Worm (Caenorhabditis elegans) whole organism, L3 larva: Measurements from ENCODE around the gene hst-6.

Experiments used
- ZK546.5 ChIP-seq: sonication (generic microtip); optimal IDR thresholded peaks from 2 replicates; lab custom pipeline; 2017; ENCODE audit warnings: missing biosample characterization, missing genetic modification characterization
- aly-2 ChIP-seq: fragments of 150-350 bp; optimal IDR thresholded peaks from 2 replicates; lab custom pipeline; 2014; ENCODE audit warnings: missing biosample characterization, missing genetic modification characterization
- ama-1 ChIP-seq: fragments of 150-350 bp; optimal IDR thresholded peaks from 2 replicates; lab custom pipeline; 2018
- ceh-16 ChIP-seq: sonication (generic microtip); optimal IDR thresholded peaks from 2 replicates; lab custom pipeline; 2017; ENCODE audit warnings: missing biosample characterization, missing genetic modification characterization
- ceh-82 ChIP-seq: fragments of 150-350 bp; optimal IDR thresholded peaks from 2 replicates; lab custom pipeline; 2014; ENCODE audit warnings: missing biosample characterization, missing genetic modification characterization
- ceh-9 ChIP-seq: sonication (generic microtip); optimal IDR thresholded peaks from 2 replicates; lab custom pipeline; 2018; ENCODE audit warnings: missing biosample characterization, missing genetic modification characterization
- egl-27 ChIP-seq: sonication (generic microtip); optimal IDR thresholded peaks from 4 replicates; lab custom pipeline; 2017; ENCODE audit warnings: missing biosample characterization, missing genetic modification reagents, missing genetic modification characterization
- egl-5 ChIP-seq: fragments of 150-350 bp; optimal IDR thresholded peaks from 2 replicates; lab custom pipeline; 2017; ENCODE audit warnings: missing biosample characterization, missing genetic modification reagents, missing genetic modification characterization, inconsistent platforms
- elt-2 ChIP-seq: sonication (generic microtip); optimal IDR thresholded peaks from 2 replicates; lab custom pipeline; 2016; ENCODE audit warnings: missing genetic modification reagents, mild to moderate bottlenecking, missing genetic modification characterization, missing compliant biosample characterization
- elt-3 ChIP-seq, 3 experiments: fragments of 150-350 bp in 1 of 3; sonication (generic microtip) in 2 of 3; optimal IDR thresholded peaks; 2 replicates in 2 of 3; 4 replicates in 1 of 3; lab custom pipeline; 2014 to 2017; ENCODE audit warnings: missing biosample characterization in 3 of 3, missing genetic modification characterization in 3 of 3
- eor-1 ChIP-seq, 2 experiments: fragments of 150-350 bp; optimal IDR thresholded peaks; 2 replicates each; lab custom pipeline; 2014 to 2018; ENCODE audit warnings: missing biosample characterization in 2 of 2, missing genetic modification characterization in 2 of 2
- fkh-2 ChIP-seq: fragments of 150-350 bp; optimal IDR thresholded peaks from 2 replicates; lab custom pipeline; 2014; ENCODE audit warnings: missing biosample characterization, missing genetic modification reagents, missing genetic modification characterization
- fos-1 ChIP-seq: fragments of 150-350 bp; optimal IDR thresholded peaks from 2 replicates; lab custom pipeline; 2014; ENCODE audit warnings: missing biosample characterization, missing genetic modification characterization
- hmg-11 ChIP-seq: sonication (generic microtip); optimal IDR thresholded peaks from 2 replicates; lab custom pipeline; 2016; ENCODE audit warnings: missing genetic modification characterization, missing compliant biosample characterization
- jun-1 ChIP-seq: fragments of 150-350 bp; optimal IDR thresholded peaks from 2 replicates; lab custom pipeline; 2014; ENCODE audit warnings: missing biosample characterization, missing genetic modification reagents, missing genetic modification characterization
- lin-15B ChIP-seq: fragments of 150-350 bp; optimal IDR thresholded peaks from 2 replicates; lab custom pipeline; 2014; ENCODE audit warnings: missing biosample characterization, missing genetic modification characterization
- lin-39 ChIP-seq: fragments of 150-350 bp; optimal IDR thresholded peaks from 2 replicates; lab custom pipeline; 2018; ENCODE audit warnings: missing biosample characterization, missing genetic modification reagents, missing genetic modification characterization
- lsy-12 ChIP-seq: sonication (generic microtip); optimal IDR thresholded peaks from 2 replicates; lab custom pipeline; 2016; ENCODE audit warnings: mild to moderate bottlenecking, missing genetic modification characterization, missing compliant biosample characterization
- nfya-1 ChIP-seq: sonication (generic microtip); optimal IDR thresholded peaks from 2 replicates; lab custom pipeline; 2017; ENCODE audit warnings: missing genetic modification characterization, mild to moderate bottlenecking, missing compliant biosample characterization, antibody characterized with exemption, moderate library complexity; ENCODE audit not compliant: insufficient read depth
- nhr-12 ChIP-seq: fragments of 150-350 bp; optimal IDR thresholded peaks from 2 replicates; lab custom pipeline; 2014; ENCODE audit warnings: missing biosample characterization, missing genetic modification characterization
- nhr-25 ChIP-seq: sonication (generic microtip); optimal IDR thresholded peaks from 2 replicates; lab custom pipeline; 2017; ENCODE audit warnings: missing biosample characterization, missing genetic modification characterization
- nhr-28 ChIP-seq: fragments of 150-350 bp; optimal IDR thresholded peaks from 2 replicates; lab custom pipeline; 2014; ENCODE audit warnings: missing biosample characterization, missing genetic modification characterization
- nhr-43 ChIP-seq: sonication (generic microtip); optimal IDR thresholded peaks from 2 replicates; lab custom pipeline; 2016; ENCODE audit warnings: mild to moderate bottlenecking, missing genetic modification characterization, missing compliant biosample characterization; ENCODE audit not compliant: poor library complexity, severe bottlenecking
- nhr-67 ChIP-seq: fragments of 150-350 bp; optimal IDR thresholded peaks from 2 replicates; lab custom pipeline; 2014; ENCODE audit warnings: missing biosample characterization, missing genetic modification characterization
- nhr-76 ChIP-seq: fragments of 150-350 bp; sonication (generic microtip); optimal IDR thresholded peaks from 5 replicates; lab custom pipeline; 2014; ENCODE audit warnings: missing biosample characterization, missing genetic modification characterization
- pha-4 ChIP-seq: fragments of 150-350 bp; optimal IDR thresholded peaks from 2 replicates; lab custom pipeline; 2014; ENCODE audit warnings: missing biosample characterization, missing genetic modification reagents, missing genetic modification characterization
- pqm-1 ChIP-seq: fragments of 150-350 bp; optimal IDR thresholded peaks from 2 replicates; lab custom pipeline; 2017; ENCODE audit warnings: missing biosample characterization, missing genetic modification characterization, inconsistent platforms
- sea-2 ChIP-seq: fragments of 150-350 bp; sonication (generic microtip); optimal IDR thresholded peaks from 4 replicates; lab custom pipeline; 2014; ENCODE audit warnings: missing biosample characterization, missing genetic modification reagents, missing genetic modification characterization
- skn-1 ChIP-seq: fragments of 150-350 bp; optimal IDR thresholded peaks from 2 replicates; lab custom pipeline; 2014; ENCODE audit warnings: missing biosample characterization, missing genetic modification characterization
- tbx-2 ChIP-seq: sonication (generic microtip); optimal IDR thresholded peaks from 2 replicates; lab custom pipeline; 2016; ENCODE audit warnings: mild to moderate bottlenecking, missing genetic modification characterization, missing compliant biosample characterization
- zag-1 ChIP-seq: fragments of 150-350 bp; optimal IDR thresholded peaks from 2 replicates; lab custom pipeline; 2014; ENCODE audit warnings: missing biosample characterization, missing genetic modification characterization

hst-6 gene

ce11 chrX:5293862-5294261 lies 18.5 kb downstream of the hst-6 start:
- TF ChIP-seq skn-1 (tag; lab: Kevin White, UChicago) (no peak), nfya-1 (tag; lab: Kevin White, UChicago) (peak; percentile 3), ceh-9 (tag; lab: Kevin White, UChicago) (no peak), jun-1 (tag; lab: Kevin White, UChicago) (no peak), fos-1 (tag; lab: Kevin White, UChicago) (no peak)

- TF ChIP-seq tbx-2 (tag; lab: Kevin White, UChicago) (peak; percentile 26), hmg-11 (peak; percentile 60), pha-4 (tag; lab: Kevin White, UChicago) (peak; percentile 68), nhr-67 (tag; lab: Kevin White, UChicago) (no peak), pqm-1 (tag; lab: Kevin White, UChicago) (no peak), egl-5 (tag; lab: Kevin White, UChicago) (no peak), lin-39 (tag; lab: Kevin White, UChicago) (peak; percentile 62), nfya-1 (tag; lab: Kevin White, UChicago) (peak; percentile 59), nhr-25 (tag; lab: Kevin White, UChicago) (no peak), egl-27 (no peak), eor-1 (tag; optimal IDR thresholded peaks at IDR 0.05; lab: Kevin White, UChicago) (no peak), nhr-43 (no peak)
Measured at ce11 chrX:5297942-5298611, 22.7 kb downstream of the hst-6 start, which contains the start of gene ift-81. Gene ift-81 (plus strand): TSS chrX:5298561.

ce11 chrX:5303500-5303899 lies 28.1 kb downstream of the hst-6 start, which contains the start of gene ags-3:
Gene ags-3 (minus strand): TSS chrX:5303600.
- TF ChIP-seq elt-3 (tag; optimal IDR thresholded peaks at IDR 0.05; lab: Kevin White, UChicago) = no peak
- no peak for TF ChIP-seq nhr-28 (tag; lab: Kevin White, UChicago)
- no peak for TF ChIP-seq nhr-67 (tag; lab: Kevin White, UChicago)
- no peak for TF ChIP-seq nhr-12
- no peak for TF ChIP-seq egl-5 (tag; lab: Kevin White, UChicago)
- no peak for TF ChIP-seq lsy-12 (tag; lab: Kevin White, UChicago)

- TF ChIP-seq ceh-16 (tag; lab: Kevin White, UChicago) = no peak
- TF ChIP-seq nhr-25 (tag; lab: Kevin White, UChicago) = no peak
- TF ChIP-seq zag-1 (tag; lab: Kevin White, UChicago) = no peak
- no peak for TF ChIP-seq fkh-2 (tag; lab: Kevin White, UChicago)
- TF ChIP-seq ama-1 = no peak
- TF ChIP-seq nhr-43 = no peak
- no peak for TF ChIP-seq skn-1 (tag; lab: Kevin White, UChicago)
- no peak for TF ChIP-seq egl-5 (tag; lab: Kevin White, UChicago)
- no peak for TF ChIP-seq elt-2 (tag; lab: Kevin White, UChicago)
- TF ChIP-seq nhr-12 = no peak
- TF ChIP-seq hmg-11 = no peak
- TF ChIP-seq nhr-76 (tag; lab: Kevin White, UChicago) = no peak
- TF ChIP-seq fos-1 (tag; lab: Kevin White, UChicago) = no peak
- TF ChIP-seq tbx-2 (tag; lab: Kevin White, UChicago) = no peak
- no peak for TF ChIP-seq lsy-12 (tag; lab: Kevin White, UChicago)
- no peak for TF ChIP-seq ZK546.5 (tag; lab: Kevin White, UChicago)
- no peak for TF ChIP-seq nhr-28 (tag; lab: Kevin White, UChicago)
- no peak for TF ChIP-seq aly-2 (tag; lab: Kevin White, UChicago)
- no peak for TF ChIP-seq sea-2
- no peak for TF ChIP-seq ceh-82 (tag; lab: Kevin White, UChicago)
Measured at ce11 chrX:5309622-5310021, 34.3 kb downstream of the hst-6 start.

- TF ChIP-seq lin-15B (tag; lab: Kevin White, UChicago) = no peak
- TF ChIP-seq lin-39 (tag; lab: Kevin White, UChicago) = peak; percentile 15
Measured at ce11 chrX:5311174-5311573, 35.8 kb downstream of the hst-6 start.
